Worm (Caenorhabditis elegans): Measurements from ENCODE around the gene F11A5.9.

- TF ChIP-seq W03F9.2 (tag; optimal IDR thresholded peaks at IDR 0.05) (no peak), him-1 (tag; optimal IDR thresholded peaks at IDR 0.05) (no peak)
Measured at ce11 chrV:16210257-16211002, 4.3 kb upstream of the F11A5.9 start, which contains the start of gene F11A5.16.
